Worm (Caenorhabditis elegans): ENCODE results near the gene B0228.7.

Gene B0228.7

ce11 chrII:7755116-7755571, 3.7 kb downstream of the B0228.7 start, which contains the start of the genes B0228.6 and B0228.1:
Gene B0228.6, minus strand, starts transcription at chrII:7755166.
Gene B0228.1, plus strand, starts transcription at chrII:7755343.
- TF ChIP-seq eyg-1 (tag; optimal IDR thresholded peaks at IDR 0.05) (no peak), ceh-2 (tag; optimal IDR thresholded peaks at IDR 0.05) (no peak), hlh-30 (tag; optimal IDR thresholded peaks at IDR 0.05; ENCODE audit: insufficient read depth) (peak; percentile 76), unc-55 (GFP tag; optimal IDR thresholded peaks at IDR 0.05) (peak; percentile 55), pros-1 (tag; optimal IDR thresholded peaks at IDR 0.05) (no peak), ceh-9 (tag; optimal IDR thresholded peaks at IDR 0.05) (no peak), ceh-22 (tag; optimal IDR thresholded peaks at IDR 0.05) (no peak), madf-2 (tag; optimal IDR thresholded peaks at IDR 0.05) (no peak), unc-42 (tag; optimal IDR thresholded peaks at IDR 0.05) (peak; percentile 27), pat-9 (tag; optimal IDR thresholded peaks at IDR 0.05) (no peak), ceh-48 (tag; optimal IDR thresholded peaks at IDR 0.05) (peak; percentile 96), ceh-31 (tag; optimal IDR thresholded peaks at IDR 0.05) (no peak), tbx-2 (tag; optimal IDR thresholded peaks at IDR 0.05) (peak; percentile 24), nfya-1 (tag; optimal IDR thresholded peaks at IDR 0.05) (peak; percentile 26)

- TF ChIP-seq sox-4 (tag; optimal IDR thresholded peaks at IDR 0.05) (no peak), sdc-2 (tag; optimal IDR thresholded peaks at IDR 0.05) (no peak), hlh-30 (tag; optimal IDR thresholded peaks at IDR 0.05; ENCODE audit: insufficient read depth) (no peak), unc-42 (tag; optimal IDR thresholded peaks at IDR 0.05) (no peak), ceh-31 (tag; optimal IDR thresholded peaks at IDR 0.05) (no peak), sox-2 (GFP tag; IDR thresholded peaks at IDR 0.05) (no peak), npax-4 (tag; optimal IDR thresholded peaks at IDR 0.05) (no peak), zip-5 (tag; optimal IDR thresholded peaks at IDR 0.05) (no peak)
Measured at ce11 chrII:7753500-7753899, 5.3 kb downstream of the B0228.7 start, which contains the start of gene trx-1. Gene trx-1, minus strand, starts transcription at chrII:7753600.

- TF ChIP-seq ceh-6 (GFP tag; optimal IDR thresholded peaks at IDR 0.05) (no peak), dve-1 (tag; optimal IDR thresholded peaks at IDR 0.05) (no peak), ceh-2 (tag; optimal IDR thresholded peaks at IDR 0.05) (no peak), unc-3 (GFP tag; conservative IDR thresholded peaks at IDR 0.05) (no peak), unc-3 (tag; optimal IDR thresholded peaks at IDR 0.05) (no peak), ceh-22 (tag; optimal IDR thresholded peaks at IDR 0.05) (no peak), hlh-8 (tag; optimal IDR thresholded peaks at IDR 0.05) (no peak), K02D7.2 (tag; optimal IDR thresholded peaks at IDR 0.05) (no peak), syd-9 (tag; optimal IDR thresholded peaks at IDR 0.05) (no peak), sdc-2 (tag; optimal IDR thresholded peaks at IDR 0.05) (no peak), tbx-2 (tag; optimal IDR thresholded peaks at IDR 0.05) (no peak)
Measured at ce11 chrII:7736725-7737124, 22.1 kb downstream of the B0228.7 start.

- TF ChIP-seq C08G9.2 (tag; optimal IDR thresholded peaks at IDR 0.05) (no peak), gmeb-2 (tag; optimal IDR thresholded peaks at IDR 0.05) (no peak), K09A11.1 (tag; optimal IDR thresholded peaks at IDR 0.05; ENCODE audit: insufficient read depth) (no peak), nhr-11 (tag; optimal IDR thresholded peaks at IDR 0.05) (no peak), lim-6 (tag; optimal IDR thresholded peaks at IDR 0.05) (no peak), hlh-6 (tag; optimal IDR thresholded peaks at IDR 0.05) (no peak), unc-86 (tag; optimal IDR thresholded peaks at IDR 0.05) (no peak), sox-2 (GFP tag; IDR thresholded peaks at IDR 0.05) (no peak), rnt-1 (tag; optimal IDR thresholded peaks at IDR 0.05) (no peak), ceh-18 (tag; optimal IDR thresholded peaks at IDR 0.05) (no peak), F13H6.1 (tag; optimal IDR thresholded peaks at IDR 0.05) (no peak), syd-9 (tag; optimal IDR thresholded peaks at IDR 0.05) (no peak), T23F11.4 (GFP tag; optimal IDR thresholded peaks at IDR 0.05) (no peak)
Measured at ce11 chrII:7724603-7725002, 34.2 kb downstream of the B0228.7 start, which contains the start of gene cpna-2. Gene cpna-2, plus strand, starts transcription at chrII:7724903.

Data from whole organism, late embryonic.